Worm (Caenorhabditis elegans) whole organism, L2 larva: Measurements from ENCODE around the gene F54D5.23.

Experiments
- C34F6.9 ChIP-seq: fragments of 150-350 bp; optimal IDR thresholded peaks from 2 replicates; lab custom pipeline; 2014; ENCODE audit warnings: missing biosample characterization, missing genetic modification characterization
- F13H6.1 ChIP-seq: sonication (generic microtip); optimal IDR thresholded peaks from 2 replicates; lab custom pipeline; 2016; ENCODE audit warnings: missing genetic modification characterization, missing compliant biosample characterization
- R02D3.7 ChIP-seq: fragments of 150-350 bp; optimal IDR thresholded peaks from 2 replicates; lab custom pipeline; 2014; ENCODE audit warnings: missing biosample characterization, missing genetic modification characterization
- Y55F3AM.14 ChIP-seq: fragments of 200-800 bp; sonication (Bioruptor generic); optimal IDR thresholded peaks from 2 replicates; lab custom pipeline; 2018; ENCODE audit warnings: mild to moderate bottlenecking, missing genetic modification characterization, missing compliant biosample characterization
- ZK546.5 ChIP-seq: sonication (generic microtip); optimal IDR thresholded peaks from 2 replicates; lab custom pipeline; 2017; ENCODE audit warnings: missing biosample characterization, missing genetic modification characterization
- alr-1 ChIP-seq: fragments of 150-350 bp; optimal IDR thresholded peaks from 2 replicates; lab custom pipeline; 2014; ENCODE audit warnings: missing biosample characterization, missing genetic modification characterization
- aly-2 ChIP-seq: fragments of 150-350 bp; optimal IDR thresholded peaks from 2 replicates; lab custom pipeline; 2014; ENCODE audit warnings: missing biosample characterization, missing genetic modification characterization
- blmp-1 ChIP-seq: sonication (generic microtip); optimal IDR thresholded peaks from 2 replicates; lab custom pipeline; 2017; ENCODE audit warnings: missing genetic modification characterization, mild to moderate bottlenecking, missing compliant biosample characterization, antibody characterized with exemption, moderate library complexity; ENCODE audit not compliant: insufficient read depth
- ceh-16 ChIP-seq: fragments of 150-350 bp; optimal IDR thresholded peaks from 2 replicates; lab custom pipeline; 2014; ENCODE audit warnings: missing biosample characterization, missing genetic modification characterization
- crh-2 ChIP-seq: sonication (generic microtip); optimal IDR thresholded peaks from 2 replicates; lab custom pipeline; 2017; ENCODE audit warnings: missing biosample characterization, missing genetic modification characterization
- dmd-4 ChIP-seq: sonication (generic microtip); optimal IDR thresholded peaks from 2 replicates; lab custom pipeline; 2017; ENCODE audit warnings: missing biosample characterization, missing genetic modification characterization
- egl-27 ChIP-seq: sonication (generic microtip); optimal IDR thresholded peaks from 3 replicates; lab custom pipeline; 2017; ENCODE audit warnings: missing biosample characterization, missing genetic modification reagents, missing genetic modification characterization
- elt-1 ChIP-seq: fragments of 150-350 bp; optimal IDR thresholded peaks from 2 replicates; lab custom pipeline; 2014; ENCODE audit warnings: missing biosample characterization, missing genetic modification characterization
- elt-3 ChIP-seq: sonication (generic microtip); optimal IDR thresholded peaks from 2 replicates; lab custom pipeline; 2017; ENCODE audit warnings: missing biosample characterization, missing genetic modification characterization
- fos-1 ChIP-seq: fragments of 150-350 bp; optimal IDR thresholded peaks from 2 replicates; lab custom pipeline; 2014; ENCODE audit warnings: missing biosample characterization, missing genetic modification characterization
- lin-11 ChIP-seq: fragments of 150-350 bp; sonication (generic microtip); optimal IDR thresholded peaks from 2 replicates; lab custom pipeline; 2014; ENCODE audit warnings: missing biosample characterization, missing genetic modification characterization, inconsistent platforms, mixed read lengths
- lin-13 ChIP-seq: fragments of 150-350 bp; optimal IDR thresholded peaks from 2 replicates; lab custom pipeline; 2014; ENCODE audit warnings: missing biosample characterization, missing genetic modification reagents, missing genetic modification characterization
- lin-39 ChIP-seq: fragments of 150-350 bp; optimal IDR thresholded peaks from 2 replicates; lab custom pipeline; 2014; ENCODE audit warnings: missing biosample characterization, missing genetic modification reagents, missing genetic modification characterization
- lsy-2 ChIP-seq, 2 experiments: fragments of 150-350 bp in 1 of 2; sonication (generic microtip) in 1 of 2; optimal IDR thresholded peaks; 2 replicates each; lab custom pipeline; 2014 to 2017; ENCODE audit warnings: missing biosample characterization in 2 of 2, missing genetic modification characterization in 2 of 2
- mab-5 ChIP-seq: fragments of 150-350 bp; optimal IDR thresholded peaks from 2 replicates; lab custom pipeline; 2014; ENCODE audit warnings: missing biosample characterization, missing genetic modification characterization
- mbf-1 ChIP-seq: sonication (generic microtip); optimal IDR thresholded peaks from 2 replicates; lab custom pipeline; 2017; ENCODE audit warnings: missing biosample characterization, missing genetic modification characterization
- mdl-1 ChIP-seq, 2 experiments: fragments of 150-350 bp in 1 of 2; sonication (generic microtip) in 1 of 2; optimal IDR thresholded peaks; 2 replicates each; lab custom pipeline; 2017; ENCODE audit warnings: missing biosample characterization in 2 of 2, missing genetic modification characterization in 2 of 2
- nhr-10 ChIP-seq: sonication (generic microtip); optimal IDR thresholded peaks from 2 replicates; lab custom pipeline; 2017; ENCODE audit warnings: missing biosample characterization, missing genetic modification characterization
- nhr-11 ChIP-seq: fragments of 150-350 bp; optimal IDR thresholded peaks from 2 replicates; lab custom pipeline; 2014; ENCODE audit warnings: missing biosample characterization, missing genetic modification characterization
- nhr-12 ChIP-seq: fragments of 150-350 bp; optimal IDR thresholded peaks from 2 replicates; lab custom pipeline; 2014; ENCODE audit warnings: missing biosample characterization, missing genetic modification characterization
- nhr-129 ChIP-seq: fragments of 150-350 bp; optimal IDR thresholded peaks from 2 replicates; lab custom pipeline; 2014; ENCODE audit warnings: missing biosample characterization, missing genetic modification characterization
- nhr-21 ChIP-seq: fragments of 150-350 bp; optimal IDR thresholded peaks from 2 replicates; lab custom pipeline; 2014; ENCODE audit warnings: missing biosample characterization, missing genetic modification characterization
- nhr-23 ChIP-seq: fragments of 150-350 bp; optimal IDR thresholded peaks from 2 replicates; lab custom pipeline; 2014; ENCODE audit warnings: missing biosample characterization, missing genetic modification reagents, missing genetic modification characterization
- nhr-25 ChIP-seq: fragments of 150-350 bp; sonication (generic microtip); optimal IDR thresholded peaks from 3 replicates; lab custom pipeline; 2014; ENCODE audit warnings: missing biosample characterization, missing genetic modification characterization
- nhr-6 ChIP-seq: fragments of 150-350 bp; optimal IDR thresholded peaks from 2 replicates; lab custom pipeline; 2014; ENCODE audit warnings: missing biosample characterization, missing genetic modification characterization
- nhr-77 ChIP-seq: fragments of 150-350 bp; optimal IDR thresholded peaks from 2 replicates; lab custom pipeline; 2014; ENCODE audit warnings: missing biosample characterization, missing genetic modification characterization
- peb-1 ChIP-seq: fragments of 150-350 bp; optimal IDR thresholded peaks from 2 replicates; lab custom pipeline; 2014; ENCODE audit warnings: missing biosample characterization, missing genetic modification characterization
- sem-4 ChIP-seq: fragments of 150-350 bp; optimal IDR thresholded peaks from 2 replicates; lab custom pipeline; 2014; ENCODE audit warnings: missing biosample characterization, missing genetic modification reagents, missing genetic modification characterization
- sma-3 ChIP-seq: sonication (generic microtip); optimal IDR thresholded peaks from 2 replicates; lab custom pipeline; 2016; ENCODE audit warnings: missing genetic modification reagents, missing genetic modification characterization, missing compliant biosample characterization
- snpc-4 ChIP-seq: fragments of 150-350 bp; optimal IDR thresholded peaks from 2 replicates; lab custom pipeline; 2014; ENCODE audit warnings: missing biosample characterization, missing genetic modification characterization
- unc-55 ChIP-seq: fragments of 150-350 bp; sonication (generic microtip); optimal IDR thresholded peaks from 3 replicates; lab custom pipeline; 2014; ENCODE audit warnings: missing biosample characterization, missing genetic modification reagents, missing genetic modification characterization
- zag-1 ChIP-seq: fragments of 150-350 bp; optimal IDR thresholded peaks from 2 replicates; lab custom pipeline; 2014; ENCODE audit warnings: missing biosample characterization, missing genetic modification characterization
- ztf-1 ChIP-seq: fragments of 200-800 bp; sonication (Bioruptor generic); conservative IDR thresholded peaks from 2 replicates; pipeline ENCODE4 v1.3.6; 2022; ENCODE audit warnings: missing genetic modification characterization, missing compliant biosample characterization
- ztf-4 ChIP-seq: fragments of 150-350 bp; optimal IDR thresholded peaks from 2 replicates; lab custom pipeline; 2014; ENCODE audit warnings: missing biosample characterization, missing genetic modification characterization

Gene F54D5.23

ce11 chrII:11577397-11577796 is 8.3 kb upstream of the F54D5.23 start, which contains the start of gene pcs-1:
Gene pcs-1 (minus strand): TSS chrII:11577740.
- TF ChIP-seq nhr-77 (tag; lab: Kevin White, UChicago) (no peak), fos-1 (peak; percentile 67), zag-1 (tag; lab: Kevin White, UChicago) (no peak), nhr-21 (tag; lab: Kevin White, UChicago) (no peak), lin-13 (peak; percentile 3), ceh-16 (no peak), nhr-129 (tag; lab: Kevin White, UChicago) (peak; percentile 15), ZK546.5 (tag; lab: Kevin White, UChicago) (no peak), crh-2 (no peak), ztf-4 (tag; lab: Kevin White, UChicago) (no peak), sma-3 (no peak), mbf-1 (tag; lab: Kevin White, UChicago) (no peak), dmd-4 (no peak), nhr-6 (no peak)

ce11 chrII:11572944-11573343 is 3.9 kb upstream of the F54D5.23 start, which contains the start of gene F54D5.2:
Gene F54D5.2 (plus strand): TSS chrII:11573180.
- TF ChIP-seq nhr-129 (tag; lab: Kevin White, UChicago) (no peak), ZK546.5 (tag; lab: Kevin White, UChicago) (no peak), C34F6.9 (tag; lab: Kevin White, UChicago) (no peak), nhr-23 (no peak), alr-1 (no peak), sem-4 (tag; lab: Kevin White, UChicago) (no peak), mdl-1 (tag; optimal IDR thresholded peaks at IDR 0.05; lab: Kevin White, UChicago) (no peak), elt-3 (tag; lab: Kevin White, UChicago) (no peak)

- TF ChIP-seq peb-1 (tag; lab: Kevin White, UChicago) (no peak), fos-1 (peak; percentile 87)
Measured at ce11 chrII:11571260-11571854, 2.3 kb upstream of the F54D5.23 start, which contains the start of gene F54D5.3. Gene F54D5.3 (plus strand): TSS chrII:11571805.

- TF ChIP-seq lsy-2 (tag; optimal IDR thresholded peaks at IDR 0.05; lab: Kevin White, UChicago), result no peak
- TF ChIP-seq nhr-129 (tag; lab: Kevin White, UChicago), result no peak
- TF ChIP-seq mab-5 (tag; lab: Kevin White, UChicago), result no peak
- no peak for TF ChIP-seq nhr-21 (tag; lab: Kevin White, UChicago)
- TF ChIP-seq C34F6.9 (tag; lab: Kevin White, UChicago), result no peak
- no peak for TF ChIP-seq nhr-6
- no peak for TF ChIP-seq sem-4 (tag; lab: Kevin White, UChicago)
- no peak for TF ChIP-seq lin-39
- TF ChIP-seq lin-13, result no peak
- TF ChIP-seq nhr-10, result no peak
- no peak for TF ChIP-seq blmp-1 (tag; lab: Kevin White, UChicago)
- TF ChIP-seq sma-3, result no peak
- TF ChIP-seq alr-1, result no peak
- no peak for TF ChIP-seq ztf-1 (GFP tag; lab: Robert Waterston, UW)
- TF ChIP-seq ztf-4 (tag; lab: Kevin White, UChicago), result no peak
- no peak for TF ChIP-seq fos-1
- TF ChIP-seq elt-3 (tag; lab: Kevin White, UChicago), result no peak
Measured at ce11 chrII:11568670-11569069, 417 bp downstream of the F54D5.23 start.

ce11 chrII:11566970-11567711 is 1.9 kb downstream of the F54D5.23 start, which contains the start of gene F54D5.5:
Gene F54D5.5 (minus strand): TSS chrII:11567020.
- no peak for TF ChIP-seq aly-2
- no peak for TF ChIP-seq lsy-2 (tag; optimal IDR thresholded peaks at IDR 0.05; lab: Kevin White, UChicago)
- no peak for TF ChIP-seq dmd-4
- no peak for TF ChIP-seq elt-1 (tag; lab: Kevin White, UChicago)
- no peak for TF ChIP-seq nhr-12 (tag; lab: Kevin White, UChicago)
- no peak for TF ChIP-seq ztf-1 (GFP tag; lab: Robert Waterston, UW)
- TF ChIP-seq blmp-1 (tag; lab: Kevin White, UChicago), result no peak
- TF ChIP-seq ceh-16, result no peak
- no peak for TF ChIP-seq nhr-21 (tag; lab: Kevin White, UChicago)
- no peak for TF ChIP-seq egl-27 (tag; lab: Kevin White, UChicago)
- TF ChIP-seq nhr-6, result no peak
- TF ChIP-seq lin-39, result peak; percentile 77
- TF ChIP-seq crh-2, result no peak
- no peak for TF ChIP-seq ZK546.5 (tag; lab: Kevin White, UChicago)
- TF ChIP-seq R02D3.7 (tag; lab: Kevin White, UChicago), result no peak
- no peak for TF ChIP-seq nhr-11
- peak; percentile 2 for TF ChIP-seq mab-5 (tag; lab: Kevin White, UChicago)
- no peak for TF ChIP-seq alr-1
- TF ChIP-seq C34F6.9 (tag; lab: Kevin White, UChicago), result peak; percentile 7
- TF ChIP-seq F13H6.1 (tag; lab: Kevin White, UChicago), result peak; percentile 5
- no peak for TF ChIP-seq mbf-1 (tag; lab: Kevin White, UChicago)
- TF ChIP-seq lin-13, result no peak
- no peak for TF ChIP-seq nhr-25 (tag; lab: Kevin White, UChicago)
- no peak for TF ChIP-seq Y55F3AM.14 (GFP tag; lab: Kevin White, UChicago)
- no peak for TF ChIP-seq sem-4 (tag; lab: Kevin White, UChicago)
- TF ChIP-seq snpc-4, result no peak
- peak; percentile 34 for TF ChIP-seq unc-55 (GFP tag; lab: Kevin White, UChicago)
- TF ChIP-seq lin-11 (tag; lab: Kevin White, UChicago), result peak; percentile 33
- no peak for TF ChIP-seq zag-1 (tag; lab: Kevin White, UChicago)
- no peak for TF ChIP-seq nhr-23
- TF ChIP-seq nhr-10, result no peak
- TF ChIP-seq nhr-129 (tag; lab: Kevin White, UChicago), result peak; percentile 54
- TF ChIP-seq, all 48 proteins: peak for 7
